Fruit fly (Drosophila melanogaster): ENCODE results near the gene CG42371.

The CG42371 gene

DNA sequence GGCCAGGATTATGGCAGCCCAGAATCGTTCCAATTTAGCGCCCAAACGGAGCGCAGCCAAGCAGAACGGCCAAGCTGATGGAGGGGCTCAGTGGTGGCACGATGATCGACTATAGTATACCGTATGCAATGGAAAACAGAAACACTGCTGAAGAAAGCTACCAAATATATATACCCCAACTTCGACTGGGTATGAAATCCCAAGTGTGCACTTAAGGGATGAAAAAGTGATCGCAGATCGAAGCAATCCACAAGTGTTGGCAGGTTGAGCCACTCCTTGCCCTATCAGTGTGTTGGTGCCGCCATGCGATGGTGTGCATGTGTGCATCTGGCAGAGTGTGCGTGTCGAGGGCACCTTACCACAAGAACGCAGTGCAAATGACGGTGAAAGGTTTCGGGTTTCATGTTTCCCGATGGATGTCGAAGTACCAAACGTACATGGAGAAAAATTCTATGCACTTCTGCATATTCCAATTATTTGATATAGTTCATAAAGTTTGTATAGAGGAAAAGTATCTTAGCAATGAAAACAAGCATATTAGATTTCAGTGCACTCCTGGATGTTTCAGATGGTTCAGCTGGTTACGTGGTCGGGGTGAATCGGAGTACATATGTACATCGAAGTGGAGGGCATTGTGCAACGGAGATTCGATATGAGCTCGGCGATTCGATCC is 34.9 kb downstream of the CG42371 start:
- TF ChIP-seq usp (GFP tag; optimal IDR thresholded peaks at IDR 0.05) (no peak), pan (optimal IDR thresholded peaks at IDR 0.05) (peak; percentile 28)

DNA sequence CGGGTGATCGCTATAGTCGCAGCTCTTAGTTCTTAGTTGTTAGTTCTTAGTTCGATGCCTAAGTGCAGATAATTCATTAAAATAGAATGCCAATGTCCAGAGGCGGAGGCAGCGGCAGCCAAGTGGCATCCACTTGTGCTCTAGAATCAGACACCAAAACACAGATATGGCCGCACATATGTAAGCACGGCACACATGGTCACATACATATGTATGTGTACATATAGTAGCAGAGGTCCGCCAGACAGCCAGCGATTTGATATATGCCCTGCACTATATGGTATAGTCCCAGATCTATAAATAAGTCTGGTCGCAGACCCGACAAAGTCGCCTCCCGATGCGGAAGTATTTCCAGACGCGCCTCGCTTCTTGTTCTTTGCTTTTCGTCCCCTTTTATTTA is 36.4 kb downstream of the CG42371 start:
- no peak for TF ChIP-seq pan (optimal IDR thresholded peaks at IDR 0.05)
- no peak for TF ChIP-seq Dll (optimal IDR thresholded peaks at IDR 0.05)
- TF ChIP-seq psq (optimal IDR thresholded peaks at IDR 0.05), result no peak
- TF ChIP-seq EcR (GFP tag; optimal IDR thresholded peaks at IDR 0.05), result no peak
- no peak for TF ChIP-seq CG8478 (optimal IDR thresholded peaks at IDR 0.05)
- TF ChIP-seq usp (GFP tag; optimal IDR thresholded peaks at IDR 0.05), result no peak

DNA sequence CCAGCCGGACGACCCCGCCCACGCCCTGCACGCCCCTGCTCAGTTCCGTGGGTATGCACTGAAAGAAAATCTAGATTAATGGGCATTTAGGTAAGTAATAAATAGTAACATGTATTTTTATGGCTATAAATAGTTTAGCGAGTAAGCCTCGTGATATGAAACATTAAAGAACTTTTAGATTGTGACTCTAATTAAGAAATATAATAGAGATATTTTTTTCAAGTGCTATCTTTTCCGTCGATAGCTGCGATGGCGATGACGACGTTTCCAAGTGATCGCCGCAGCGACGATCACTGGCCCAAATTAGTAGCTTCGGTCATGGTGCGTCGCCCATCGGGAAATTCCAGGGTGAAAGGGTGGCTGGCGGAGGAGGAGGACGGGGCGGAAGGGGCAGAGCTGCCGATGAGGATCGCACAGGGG is 36.9 kb downstream of the CG42371 start:
- TF ChIP-seq psq (optimal IDR thresholded peaks at IDR 0.05) (no peak), usp (GFP tag; optimal IDR thresholded peaks at IDR 0.05) (no peak), CG8478 (optimal IDR thresholded peaks at IDR 0.05) (no peak)

DNA sequence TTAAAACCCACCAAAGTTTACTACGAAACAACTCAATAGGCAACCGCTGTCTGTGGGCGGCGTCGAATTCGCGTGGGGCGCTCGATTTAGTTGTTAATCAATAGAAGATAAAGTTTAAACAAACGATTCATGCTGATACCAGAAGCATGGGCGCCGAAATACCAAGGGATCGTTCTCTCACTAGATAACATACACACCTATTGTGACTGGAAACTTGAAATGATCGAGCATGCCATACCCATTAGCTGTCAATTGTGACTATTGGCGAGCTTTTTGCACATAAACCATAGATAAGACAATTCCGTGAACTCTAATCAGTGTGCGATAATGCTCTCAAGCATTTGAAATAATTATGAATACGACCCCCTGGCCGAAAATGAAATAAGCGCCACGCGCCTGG is 37.7 kb downstream of the CG42371 start:
- TF ChIP-seq psq (optimal IDR thresholded peaks at IDR 0.05), result no peak
- no peak for TF ChIP-seq pan (optimal IDR thresholded peaks at IDR 0.05)
- TF ChIP-seq usp (GFP tag; optimal IDR thresholded peaks at IDR 0.05), result no peak

DNA sequence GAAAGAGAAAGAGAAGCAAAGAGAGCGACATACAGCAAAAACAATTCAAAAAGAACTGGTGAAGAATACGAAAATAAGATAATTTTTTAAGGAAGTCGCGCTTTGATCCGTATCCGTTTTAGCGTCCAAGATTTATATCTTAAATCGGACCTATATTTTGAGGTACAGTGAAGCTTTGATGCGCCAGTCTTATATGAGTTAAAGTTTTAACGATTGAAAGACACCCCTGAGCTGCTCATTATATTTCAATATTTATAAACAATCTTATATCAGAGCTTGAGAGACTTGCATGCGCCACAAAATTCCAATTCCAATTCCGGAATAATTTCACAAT is 38.3 kb downstream of the CG42371 start:
- TF ChIP-seq psq (optimal IDR thresholded peaks at IDR 0.05) (no peak), EcR (GFP tag; optimal IDR thresholded peaks at IDR 0.05) (no peak), usp (GFP tag; optimal IDR thresholded peaks at IDR 0.05) (no peak), pan (optimal IDR thresholded peaks at IDR 0.05) (no peak), CG8478 (optimal IDR thresholded peaks at IDR 0.05) (no peak), Dll (optimal IDR thresholded peaks at IDR 0.05) (no peak)

DNA sequence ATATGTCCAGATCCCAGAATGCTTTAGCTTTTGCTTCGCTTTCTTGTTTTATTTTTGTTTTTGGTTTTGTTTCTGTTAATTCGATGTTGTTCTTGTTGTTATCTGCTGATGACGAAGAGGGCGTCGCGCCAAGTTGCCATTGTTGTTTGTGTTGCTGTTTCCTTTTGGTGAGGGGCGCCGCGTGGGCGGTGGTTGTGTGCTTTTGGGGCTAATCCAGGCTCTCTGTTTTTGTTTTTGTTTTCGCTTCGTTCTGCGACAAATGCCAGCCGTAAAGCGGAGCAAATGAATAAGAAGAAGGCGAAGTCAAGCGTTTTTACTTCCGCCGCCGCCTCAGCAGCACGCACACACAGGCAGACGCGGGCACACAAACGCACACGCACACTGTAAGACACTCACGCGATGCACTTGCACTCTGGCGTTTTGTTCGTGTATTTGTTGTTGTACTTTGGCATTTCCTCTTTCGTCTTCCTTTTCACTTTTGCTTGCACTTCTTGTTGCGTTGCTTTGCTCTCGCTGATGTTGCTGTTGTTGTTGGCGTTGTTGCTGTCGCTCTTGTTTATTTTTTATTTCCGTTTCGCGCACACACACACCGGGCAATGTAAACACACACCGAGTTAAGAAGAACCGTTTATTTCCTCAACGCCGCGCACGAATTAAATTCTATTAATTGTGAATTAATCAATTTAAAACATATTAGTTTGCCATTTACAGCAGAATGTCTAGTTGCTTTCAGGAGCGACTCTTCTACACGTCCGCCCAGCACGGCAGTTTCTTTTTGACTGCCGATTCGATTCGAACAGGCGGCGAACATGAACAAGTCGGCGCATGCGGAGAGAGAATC is 38.9 kb downstream of the CG42371 start, which contains the start of gene aop:
Gene aop, minus strand, starts transcription at position 786 of the 841 bp plus-strand sequence.
- TF ChIP-seq CG8478 (optimal IDR thresholded peaks at IDR 0.05) (no peak), EcR (GFP tag; optimal IDR thresholded peaks at IDR 0.05) (no peak), Dll (optimal IDR thresholded peaks at IDR 0.05) (no peak), usp (GFP tag; optimal IDR thresholded peaks at IDR 0.05) (no peak), pan (optimal IDR thresholded peaks at IDR 0.05) (no peak), psq (optimal IDR thresholded peaks at IDR 0.05) (no peak)

DNA sequence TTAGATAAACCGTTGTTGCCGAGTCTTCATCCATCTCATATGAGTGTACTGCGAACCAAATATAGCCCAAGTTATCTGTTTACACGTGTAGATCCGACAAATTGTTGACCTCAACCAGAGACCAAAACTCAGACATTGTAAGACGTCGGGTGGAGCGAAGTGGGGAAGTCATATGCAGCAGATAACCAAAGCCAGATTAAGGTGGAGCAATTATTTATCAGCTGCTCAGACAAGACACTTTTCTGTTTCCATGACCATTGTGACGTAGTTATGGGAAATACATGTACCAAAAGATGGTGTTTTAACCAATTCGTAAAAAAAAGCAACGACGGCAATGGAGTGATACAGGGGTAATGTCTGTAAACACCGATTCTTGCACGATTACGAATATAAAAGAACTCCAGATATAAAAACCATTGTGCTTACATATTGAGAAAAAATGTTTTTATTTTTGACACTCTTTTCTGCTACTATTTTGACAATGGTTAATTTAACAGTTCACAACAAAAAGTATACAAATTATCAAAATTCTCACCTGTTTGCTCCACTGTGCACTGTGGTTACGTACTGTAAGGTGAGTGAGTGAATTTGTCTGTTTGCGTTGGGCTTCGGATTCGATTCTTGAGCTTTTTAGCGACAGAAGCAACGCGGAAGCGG is 39.6 kb downstream of the CG42371 start:
- TF ChIP-seq usp (GFP tag; optimal IDR thresholded peaks at IDR 0.05), result no peak
- TF ChIP-seq EcR (GFP tag; optimal IDR thresholded peaks at IDR 0.05), result no peak
- TF ChIP-seq pan (optimal IDR thresholded peaks at IDR 0.05), result no peak

DNA sequence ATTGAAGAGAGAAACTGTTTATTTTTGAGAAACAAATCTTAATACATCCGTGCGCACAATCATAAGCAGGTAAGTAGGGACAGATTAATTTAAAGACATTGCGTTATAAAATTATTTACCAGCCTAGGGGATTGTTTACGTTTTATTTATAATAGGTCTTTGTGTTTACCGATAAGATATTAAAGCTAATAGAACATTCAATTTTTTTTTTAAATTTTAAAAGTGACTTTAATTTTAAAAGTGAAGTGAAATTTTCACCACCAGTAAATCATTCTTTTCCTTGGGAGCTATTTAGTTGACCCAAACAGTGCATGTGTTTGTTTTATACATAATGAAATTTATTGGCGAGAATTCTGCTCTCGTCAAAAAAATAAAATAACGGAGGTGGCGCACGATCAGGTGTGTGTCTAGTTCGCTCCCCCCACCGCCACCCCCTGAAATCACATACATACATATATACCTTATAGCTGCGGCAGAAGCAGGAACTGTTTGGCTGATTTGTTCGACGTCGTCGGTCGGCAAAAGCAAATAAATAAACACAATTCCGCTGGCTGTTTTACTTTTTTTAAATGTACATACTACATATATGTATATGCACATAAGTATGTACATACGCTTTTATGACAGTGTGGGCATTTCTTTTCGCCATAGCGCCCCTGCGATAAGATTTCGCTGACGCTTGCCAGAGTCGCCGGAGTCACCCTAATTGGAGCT is 41.0 kb downstream of the CG42371 start:
- TF ChIP-seq CG8478 (optimal IDR thresholded peaks at IDR 0.05), result no peak
- TF ChIP-seq pan (optimal IDR thresholded peaks at IDR 0.05), result no peak
- no peak for TF ChIP-seq psq (optimal IDR thresholded peaks at IDR 0.05)
- no peak for TF ChIP-seq usp (GFP tag; optimal IDR thresholded peaks at IDR 0.05)
- no peak for TF ChIP-seq Dll (optimal IDR thresholded peaks at IDR 0.05)
- no peak for TF ChIP-seq EcR (GFP tag; optimal IDR thresholded peaks at IDR 0.05)

DNA sequence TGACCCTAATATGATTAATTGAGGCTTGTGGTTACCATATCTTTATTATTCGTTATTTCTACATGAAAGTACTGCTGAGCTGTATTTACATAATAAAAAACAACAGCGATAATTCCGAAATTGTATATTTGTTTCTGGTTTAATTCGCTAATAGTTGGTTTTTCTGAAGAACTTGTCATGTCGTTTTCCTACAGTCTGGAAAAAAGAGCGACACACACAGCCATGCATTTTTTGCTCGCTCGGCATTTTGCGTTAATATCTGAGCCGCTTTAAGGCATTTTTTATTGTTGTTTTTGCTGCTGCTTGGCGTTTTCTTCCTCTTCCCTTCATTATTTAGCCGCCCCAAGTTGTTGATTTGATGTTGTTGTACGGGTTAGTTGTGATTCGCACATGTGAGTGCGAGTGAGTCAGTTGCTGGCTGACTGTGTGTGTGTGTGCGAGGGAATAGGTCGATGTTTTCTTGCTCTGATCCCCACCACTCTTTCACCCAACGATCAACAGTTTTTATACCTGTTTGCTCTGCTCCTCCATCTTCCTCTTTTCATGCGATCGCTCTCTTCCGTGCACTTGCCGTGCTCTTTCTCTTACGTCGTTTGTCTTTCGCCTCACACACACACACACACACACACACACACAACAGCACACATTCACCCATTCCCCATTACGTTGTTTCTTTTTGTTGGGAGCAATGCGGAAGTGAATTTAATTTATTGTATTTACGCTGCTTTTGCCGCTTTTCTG is 41.8 kb downstream of the CG42371 start:
- TF ChIP-seq CG8478 (optimal IDR thresholded peaks at IDR 0.05) (peak; percentile 24), EcR (GFP tag; optimal IDR thresholded peaks at IDR 0.05) (peak; percentile 56 to 73), usp (GFP tag; optimal IDR thresholded peaks at IDR 0.05) (no peak)

DNA sequence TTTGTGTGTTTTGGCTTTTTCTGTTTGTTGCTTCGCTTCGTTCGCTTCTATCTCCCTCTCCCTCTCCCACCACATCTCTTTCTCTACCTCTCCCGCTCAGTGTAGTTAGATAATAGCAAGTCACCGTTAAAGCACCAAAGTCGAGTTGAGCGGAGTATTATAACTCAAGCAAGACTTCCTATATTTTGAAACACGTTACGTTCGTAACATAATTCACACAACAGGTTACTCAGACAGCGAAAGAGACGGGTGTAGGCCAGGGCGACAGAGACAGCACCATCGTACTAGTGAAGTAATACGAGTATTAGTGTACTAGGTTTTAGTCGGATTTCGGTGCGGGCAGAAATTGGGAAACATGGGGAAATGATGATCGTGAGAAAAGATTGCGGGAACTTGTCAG is 43.4 kb downstream of the CG42371 start:
- TF ChIP-seq usp (GFP tag; optimal IDR thresholded peaks at IDR 0.05) (no peak), EcR (GFP tag; optimal IDR thresholded peaks at IDR 0.05) (no peak), CG8478 (optimal IDR thresholded peaks at IDR 0.05) (no peak), pan (optimal IDR thresholded peaks at IDR 0.05) (no peak), Dll (optimal IDR thresholded peaks at IDR 0.05) (no peak), psq (optimal IDR thresholded peaks at IDR 0.05) (no peak)

DNA sequence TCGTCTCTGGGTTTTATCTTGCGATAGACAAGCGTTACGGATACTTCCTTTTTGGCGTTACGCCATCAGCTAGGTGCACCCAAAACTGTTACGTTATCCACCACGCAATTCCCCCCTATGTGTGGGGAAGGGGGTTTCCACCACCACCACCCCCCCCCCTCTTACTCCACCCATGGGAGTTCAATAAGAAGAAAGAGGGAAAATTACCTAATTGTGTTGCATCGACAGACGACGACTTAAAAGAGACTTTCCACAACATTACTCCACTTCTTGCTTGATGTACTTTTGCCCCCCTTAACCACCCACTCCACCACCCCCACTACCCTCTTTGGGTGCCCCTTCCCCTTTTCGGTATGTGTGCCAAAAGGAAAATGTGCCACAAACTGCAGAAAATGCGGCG is 43.9 kb downstream of the CG42371 start:
- TF ChIP-seq EcR (GFP tag; optimal IDR thresholded peaks at IDR 0.05) (no peak), CG8478 (optimal IDR thresholded peaks at IDR 0.05) (no peak), Dll (optimal IDR thresholded peaks at IDR 0.05) (no peak), pan (optimal IDR thresholded peaks at IDR 0.05) (no peak), usp (GFP tag; optimal IDR thresholded peaks at IDR 0.05) (no peak), psq (optimal IDR thresholded peaks at IDR 0.05) (no peak)

Data from whole organism.